Worm (Caenorhabditis elegans) whole organism, L4/young adult: ENCODE data around the gene R144.12.

Experiments used
- W03F9.2 ChIP-seq: fragments of 150-350 bp; optimal IDR thresholded peaks from 2 replicates; lab custom pipeline; 2014; ENCODE audit warnings: missing biosample characterization, missing genetic modification characterization
- him-1 ChIP-seq: sonication (generic microtip); optimal IDR thresholded peaks from 2 replicates; lab custom pipeline; 2016; ENCODE audit warnings: missing genotype, missing genetic modification reagents, missing genetic modification characterization, missing compliant biosample characterization

ce11 chrIII:5026366-5026765 is 19.6 kb upstream of the R144.12 start:
- TF ChIP-seq W03F9.2 (tag; lab: Kevin White, UChicago) (no peak), him-1 (tag; lab: Kevin White, UChicago) (no peak)
